Fruit fly (Drosophila melanogaster) whole organism: Measurements from ENCODE around the gene Cpr65Ay.
A peak's percentile ranks its signal among the peaks of the same experiment; 100 is the strongest.

Experiments used
- pan ChIP-seq: fragments of >200 bp; optimal IDR thresholded peaks from 2 replicates; lab custom pipeline; 2017
- psq ChIP-seq: fragments of >200 bp; optimal IDR thresholded peaks from 2 replicates; lab custom pipeline; 2017

DNA sequence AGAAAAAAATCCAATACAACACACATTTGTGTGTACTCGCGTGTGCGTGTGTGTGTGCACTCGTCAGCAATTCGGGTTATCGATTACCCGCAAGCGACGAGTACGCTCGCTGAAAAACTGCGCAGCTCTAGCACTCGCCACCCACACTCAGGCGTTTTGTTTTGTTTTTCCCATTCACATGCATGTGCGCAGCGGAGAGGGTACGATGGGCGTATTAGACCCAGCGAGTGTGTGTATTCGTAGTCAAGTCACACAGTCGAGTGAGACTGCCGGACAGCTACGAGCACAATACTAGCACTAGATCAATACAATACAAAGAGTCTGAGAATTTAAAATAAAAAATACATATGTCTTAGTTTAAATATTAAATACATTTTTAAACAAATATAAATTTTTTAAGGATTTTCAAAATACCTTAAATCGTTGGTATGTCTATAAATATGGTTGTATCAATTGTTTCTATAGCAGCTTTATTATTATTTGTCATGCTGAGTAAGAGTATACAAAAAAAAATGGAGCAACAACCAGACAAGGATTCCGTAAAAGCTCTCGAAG is 26.5 kb upstream of the Cpr65Ay start, which contains the start of the genes D19B and CG43293:
- TF ChIP-seq psq (no peak), pan (lab: Kevin White, UChicago) (peak; percentile 80)
